Worm (Caenorhabditis elegans) whole organism, L3 larva: ENCODE data around the gene K03H1.11.

Experiments
- R02D3.7 ChIP-seq: fragments of 150-350 bp; optimal IDR thresholded peaks from 2 replicates; lab custom pipeline; 2014; ENCODE audit warnings: missing biosample characterization, missing genetic modification characterization
- elt-2 ChIP-seq: sonication (generic microtip); optimal IDR thresholded peaks from 2 replicates; lab custom pipeline; 2016; ENCODE audit warnings: missing genetic modification reagents, mild to moderate bottlenecking, missing genetic modification characterization, missing compliant biosample characterization
- mdl-1 ChIP-seq: fragments of 150-350 bp; optimal IDR thresholded peaks from 2 replicates; lab custom pipeline; 2014; ENCODE audit warnings: missing biosample characterization, missing genetic modification characterization
- nhr-25 ChIP-seq: sonication (generic microtip); optimal IDR thresholded peaks from 2 replicates; lab custom pipeline; 2017; ENCODE audit warnings: missing biosample characterization, missing genetic modification characterization
- pha-4 ChIP-seq: fragments of 150-350 bp; optimal IDR thresholded peaks from 2 replicates; lab custom pipeline; 2014; ENCODE audit warnings: missing biosample characterization, missing genetic modification reagents, missing genetic modification characterization
- pqm-1 ChIP-seq: fragments of 150-350 bp; optimal IDR thresholded peaks from 2 replicates; lab custom pipeline; 2017; ENCODE audit warnings: missing biosample characterization, missing genetic modification characterization, inconsistent platforms
- unc-39 ChIP-seq: sonication (generic microtip); optimal IDR thresholded peaks from 4 replicates; lab custom pipeline; 2017; ENCODE audit warnings: missing biosample characterization, missing genetic modification characterization
- zag-1 ChIP-seq: fragments of 150-350 bp; optimal IDR thresholded peaks from 2 replicates; lab custom pipeline; 2014; ENCODE audit warnings: missing biosample characterization, missing genetic modification characterization

Gene K03H1.11

ce11 chrIII:9903694-9904292, 48.0 kb downstream of the K03H1.11 start:
- TF ChIP-seq zag-1 (tag; lab: Kevin White, UChicago) (no peak), unc-39 (tag; lab: Kevin White, UChicago) (no peak), pha-4 (tag; lab: Kevin White, UChicago) (peak; percentile 41), nhr-25 (no peak), elt-2 (tag; lab: Kevin White, UChicago) (peak; percentile 65), R02D3.7 (tag; lab: Kevin White, UChicago) (no peak), pqm-1 (peak; percentile 19), mdl-1 (tag; lab: Kevin White, UChicago) (no peak)
